Worm (Caenorhabditis elegans): ENCODE results near the gene gcy-37.
A peak's percentile ranks its signal among the peaks of the same experiment; 100 is the strongest.

ce11 chrIV:2177545-2177944 lies 18.6 kb upstream of the gcy-37 start, which contains the start of gene hrpu-2:
- TF ChIP-seq ets-4 (GFP tag; optimal IDR thresholded peaks at IDR 0.05): no peak
- TF ChIP-seq let-607 (tag; optimal IDR thresholded peaks at IDR 0.05): peak in 1 of 2 experiments; percentile 45
- TF ChIP-seq efl-1 (GFP tag; optimal IDR thresholded peaks at IDR 0.05): peak; percentile 78
- no peak for TF ChIP-seq nfya-1 (tag; optimal IDR thresholded peaks at IDR 0.05; ENCODE audit: borderline replicate concordance, insufficient read depth)
- no peak for TF ChIP-seq sdz-38 (tag; optimal IDR thresholded peaks at IDR 0.05)
